Fruit fly (Drosophila melanogaster) whole organism, embryonic: Measurements from ENCODE around the gene CG5592.

Experiments used
- B-H1 ChIP-seq: fragments of 200-800 bp; sonication (Bioruptor generic); IDR thresholded peaks from 3 replicates; pipeline ENCODE4 v1.3.6; 2022; ENCODE audit warnings: missing biosample characterization, missing genetic modification characterization
- Bgb ChIP-seq: fragments of 200-800 bp; sonication (Bioruptor generic); IDR thresholded peaks from 2 replicates; pipeline ENCODE4 v1.3.6; 2022; ENCODE audit warnings: missing biosample characterization, missing genetic modification characterization; ENCODE audit not compliant: partially characterized antibody
- Blimp-1 ChIP-seq: fragments of 200-800 bp; sonication (Bioruptor generic); optimal IDR thresholded peaks from 3 replicates; lab custom pipeline; 2018; ENCODE audit warnings: missing biosample characterization, missing genetic modification characterization, mild to moderate bottlenecking, moderate library complexity, missing genetic modification reagents
- CG10431 ChIP-seq: fragments of 200-800 bp; sonication (Bioruptor generic); optimal IDR thresholded peaks from 3 replicates; lab custom pipeline; 2018; ENCODE audit warnings: missing biosample characterization, mild to moderate bottlenecking, missing genetic modification characterization
- CG10565 ChIP-seq: fragments of 200-800 bp; sonication (Bioruptor generic); optimal IDR thresholded peaks from 3 replicates; lab custom pipeline; 2016; ENCODE audit warnings: missing biosample characterization, mild to moderate bottlenecking, missing genetic modification characterization
- CG12071 ChIP-seq: fragments of 200-800 bp; sonication (Bioruptor generic); optimal IDR thresholded peaks from 3 replicates; lab custom pipeline; 2018; ENCODE audit warnings: missing biosample characterization, mild to moderate bottlenecking, missing genetic modification characterization
- CG14014 ChIP-seq: fragments of 200-800 bp; sonication (Bioruptor generic); IDR thresholded peaks from 2 replicates; pipeline ENCODE4 v1.3.6; 2022; ENCODE audit warnings: missing biosample characterization, missing genetic modification characterization
- CG14441 ChIP-seq: fragments of 200-800 bp; sonication (Bioruptor generic); IDR thresholded peaks from 2 replicates; pipeline ENCODE4 v1.3.6; 2022; ENCODE audit warnings: missing biosample characterization, missing genetic modification characterization
- CG1603 ChIP-seq: fragments of 200-800 bp; sonication (Bioruptor generic); optimal IDR thresholded peaks from 2 replicates; lab custom pipeline; 2019; ENCODE audit warnings: missing biosample characterization, mild to moderate bottlenecking, missing genetic modification characterization, moderate library complexity
- CG16815 ChIP-seq: fragments of 200-800 bp; sonication (Bioruptor generic); optimal IDR thresholded peaks from 3 replicates; lab custom pipeline; 2017; ENCODE audit warnings: missing biosample characterization, mild to moderate bottlenecking, missing genetic modification characterization
- CG17328 ChIP-seq: fragments of 200-800 bp; sonication (Bioruptor generic); IDR thresholded peaks from 2 replicates; pipeline ENCODE4 v1.3.6; 2022; ENCODE audit warnings: missing biosample characterization, missing genetic modification characterization
- CG17385 ChIP-seq: fragments of 200-800 bp; sonication (Bioruptor generic); optimal IDR thresholded peaks from 3 replicates; lab custom pipeline; 2018; ENCODE audit warnings: missing biosample characterization, mild to moderate bottlenecking, missing genetic modification characterization
- CG17802 ChIP-seq: fragments of 200-800 bp; sonication (Bioruptor generic); optimal IDR thresholded peaks from 2 replicates; lab custom pipeline; 2018; ENCODE audit warnings: missing biosample characterization, mild to moderate bottlenecking, missing genetic modification characterization, moderate library complexity
- CG18619 ChIP-seq: fragments of 200-800 bp; sonication (Bioruptor generic); optimal IDR thresholded peaks from 3 replicates; lab custom pipeline; 2017; ENCODE audit warnings: missing biosample characterization, mild to moderate bottlenecking, missing genetic modification characterization
- CG3726 ChIP-seq: fragments of 200-800 bp; sonication (Bioruptor generic); IDR thresholded peaks from 3 replicates; pipeline ENCODE4, ENCODE4 v1.3.6; 2022; ENCODE audit warnings: missing biosample characterization, missing genetic modification characterization
- CG3995 ChIP-seq: fragments of 200-800 bp; sonication (Bioruptor generic); optimal IDR thresholded peaks from 3 replicates; lab custom pipeline; 2016; ENCODE audit warnings: missing biosample characterization, missing genetic modification characterization
- CG6765 ChIP-seq: fragments of 200-800 bp; sonication (Bioruptor generic); optimal IDR thresholded peaks from 3 replicates; lab custom pipeline; 2017; ENCODE audit warnings: missing biosample characterization, mild to moderate bottlenecking, missing genetic modification characterization
- CG8089 ChIP-seq: fragments of 200-800 bp; sonication (Bioruptor generic); optimal IDR thresholded peaks from 3 replicates; lab custom pipeline; 2016; ENCODE audit warnings: missing biosample characterization, missing genetic modification characterization
- CG8944 ChIP-seq: fragments of 200-800 bp; sonication (Bioruptor generic); optimal IDR thresholded peaks from 3 replicates; lab custom pipeline; 2016; ENCODE audit warnings: missing biosample characterization, missing genetic modification characterization
- Doc2 ChIP-seq: fragments of 200-800 bp; sonication (Bioruptor generic); IDR thresholded peaks from 2 replicates; pipeline ENCODE4 v1.3.6; 2022; ENCODE audit warnings: missing biosample characterization, missing genetic modification characterization
- Fer2 ChIP-seq: fragments of 200-800 bp; sonication (Bioruptor generic); optimal IDR thresholded peaks from 2 replicates; lab custom pipeline; 2018; ENCODE audit warnings: missing biosample characterization, mild to moderate bottlenecking, missing genetic modification characterization, moderate library complexity
- GATAe ChIP-seq: fragments of 200-800 bp; sonication (Bioruptor generic); conservative IDR thresholded peaks from 2 replicates; pipeline ENCODE4 v1.3.6; 2022; ENCODE audit warnings: missing biosample characterization, missing genetic modification characterization
- H2.0 ChIP-seq: fragments of 200-800 bp; sonication (Bioruptor generic); IDR thresholded peaks from 2 replicates; pipeline ENCODE4 v1.3.6; 2022; ENCODE audit warnings: missing biosample characterization, missing genetic modification characterization
- Hmr ChIP-seq: fragments of 200-800 bp; sonication (Bioruptor generic); optimal IDR thresholded peaks from 3 replicates; lab custom pipeline; 2017; ENCODE audit warnings: mild to moderate bottlenecking, missing biosample characterization, missing genetic modification reagents, missing genetic modification characterization
- Hmx ChIP-seq: fragments of 200-800 bp; sonication (Bioruptor generic); optimal IDR thresholded peaks from 2 replicates; lab custom pipeline; 2016; ENCODE audit warnings: missing biosample characterization, missing genetic modification characterization
- Lhr ChIP-seq: fragments of 200-800 bp; sonication (Bioruptor generic); optimal IDR thresholded peaks from 3 replicates; lab custom pipeline; 2017; ENCODE audit warnings: mild to moderate bottlenecking, missing biosample characterization, missing genetic modification reagents, missing genetic modification characterization
- Mrtf ChIP-seq: fragments of 200-800 bp; sonication (Bioruptor generic); IDR thresholded peaks from 3 replicates; pipeline ENCODE4 v1.3.6; 2022; ENCODE audit warnings: missing biosample characterization, missing genetic modification characterization
- Myb ChIP-seq: fragments of 200-800 bp; sonication (Bioruptor generic); optimal IDR thresholded peaks from 2 replicates; lab custom pipeline; 2016; ENCODE audit warnings: missing biosample characterization, missing genetic modification characterization
- NC2β ChIP-seq: fragments of 200-800 bp; sonication (Bioruptor generic); optimal IDR thresholded peaks from 2 replicates; lab custom pipeline; 2016; ENCODE audit warnings: missing biosample characterization, missing genetic modification characterization
- NFAT ChIP-seq: fragments of 200-800 bp; sonication (Bioruptor generic); IDR thresholded peaks from 2 replicates; pipeline ENCODE4 v1.3.6; 2022; ENCODE audit warnings: missing biosample characterization, missing genetic modification characterization
- ara ChIP-seq: fragments of 200-800 bp; sonication (Bioruptor generic); IDR thresholded peaks from 2 replicates; pipeline ENCODE4 v1.3.6; 2022; ENCODE audit warnings: missing biosample characterization, missing genetic modification characterization
- ato ChIP-seq: fragments of 200-800 bp; sonication (Bioruptor generic); IDR thresholded peaks from 2 replicates; pipeline ENCODE4 v1.3.6; 2022; ENCODE audit warnings: missing biosample characterization, missing genetic modification characterization; ENCODE audit not compliant: partially characterized antibody
- ci ChIP-seq: fragments of 200-800 bp; sonication (Bioruptor generic); IDR thresholded peaks from 3 replicates; pipeline ENCODE4 v1.3.6; 2022; ENCODE audit warnings: missing biosample characterization, missing genetic modification characterization
- crc ChIP-seq: fragments of 200-800 bp; sonication (Bioruptor generic); optimal IDR thresholded peaks from 2 replicates; lab custom pipeline; 2016; ENCODE audit warnings: missing biosample characterization, missing genetic modification characterization
- da ChIP-seq: fragments of 200-800 bp; sonication (Bioruptor generic); optimal IDR thresholded peaks from 2 replicates; lab custom pipeline; 2016; ENCODE audit warnings: missing biosample characterization, missing genetic modification characterization
- emc ChIP-seq: fragments of 200-800 bp; sonication (Bioruptor generic); optimal IDR thresholded peaks from 2 replicates; lab custom pipeline; 2016; ENCODE audit warnings: missing biosample characterization, missing genetic modification characterization
- grn ChIP-seq: fragments of 200-800 bp; sonication (Bioruptor generic); optimal IDR thresholded peaks from 3 replicates; lab custom pipeline; 2017; ENCODE audit warnings: missing biosample characterization, missing genetic modification characterization
- hb ChIP-seq: fragments of 200-800 bp; sonication (Bioruptor generic); IDR thresholded peaks from 3 replicates; pipeline ENCODE4 v1.3.6; 2022; ENCODE audit warnings: missing biosample characterization, missing genetic modification characterization; ENCODE audit not compliant: partially characterized antibody
- jumu ChIP-seq: fragments of 200-800 bp; sonication (Bioruptor generic); optimal IDR thresholded peaks from 3 replicates; lab custom pipeline; 2016; ENCODE audit warnings: missing biosample characterization, missing genetic modification characterization
- kni ChIP-seq: fragments of 200-800 bp; sonication (Bioruptor generic); optimal IDR thresholded peaks from 3 replicates; lab custom pipeline; 2017; ENCODE audit warnings: mild to moderate bottlenecking, missing biosample characterization, missing genetic modification reagents, missing genetic modification characterization
- nau ChIP-seq: fragments of 200-800 bp; sonication (Bioruptor generic); optimal IDR thresholded peaks from 3 replicates; lab custom pipeline; 2017; ENCODE audit warnings: missing biosample characterization, mild to moderate bottlenecking, missing genetic modification characterization, missing genetic modification reagents
- onecut ChIP-seq: fragments of 200-800 bp; sonication (Bioruptor generic); IDR thresholded peaks from 2 replicates; pipeline ENCODE4 v1.3.6; 2022; ENCODE audit warnings: missing biosample characterization, missing genetic modification characterization
- pan ChIP-seq, 4 experiments: fragments of >200 bp in 3 of 4; fragments of 200-800 bp in 1 of 4; sonication (Bioruptor generic) in 1 of 4; optimal IDR thresholded peaks in 3 of 4; IDR thresholded peaks in 1 of 4; 2 replicates each; pipeline versions ENCODE4 v1.3.6 to Lab custom; 2017 to 2022; ENCODE audit warnings: missing biosample characterization in 2 of 4, missing genetic modification characterization in 2 of 4, mixed read lengths in 1 of 4
- repo ChIP-seq: fragments of 200-800 bp; sonication (Bioruptor generic); optimal IDR thresholded peaks from 2 replicates; lab custom pipeline; 2016; ENCODE audit warnings: missing biosample characterization, missing genetic modification characterization
- sr ChIP-seq: fragments of 200-800 bp; sonication (Bioruptor generic); IDR thresholded peaks from 3 replicates; pipeline ENCODE4 v1.3.6; 2022; ENCODE audit warnings: missing biosample characterization, missing genetic modification characterization
- twi ChIP-seq: fragments of 200-800 bp; optimal IDR thresholded peaks from 2 replicates; lab custom pipeline; 2019; ENCODE audit warnings: missing biosample characterization, mild to moderate bottlenecking, missing genetic modification characterization, moderate library complexity

CG5592 gene

DNA sequence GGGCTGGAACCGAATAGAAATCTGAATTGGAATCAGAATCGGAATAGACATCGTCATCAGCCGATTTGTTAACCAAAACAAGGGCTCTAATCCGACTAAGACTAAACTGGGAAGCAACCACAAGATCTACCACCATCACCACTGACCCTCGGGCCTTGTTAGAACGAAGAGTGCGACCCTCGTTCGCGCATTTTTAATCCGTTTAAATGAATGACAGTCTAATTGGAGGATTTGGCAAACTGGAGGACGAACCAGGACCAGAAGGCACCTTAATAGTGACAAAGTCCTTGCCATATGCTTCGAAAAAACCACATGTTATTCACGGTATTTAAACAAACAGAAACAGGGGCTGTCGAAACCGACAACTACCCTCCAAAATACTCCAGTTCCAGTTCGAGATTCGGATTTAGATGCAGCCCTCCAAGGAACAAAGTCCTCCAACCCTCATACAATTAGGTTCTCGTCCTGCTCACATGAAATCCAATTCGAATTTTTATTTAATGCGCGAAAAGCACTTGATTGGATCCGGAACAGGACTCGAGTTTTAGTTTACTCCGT lies 18.6 kb upstream of the CG5592 start (continued):
- no peak for TF ChIP-seq Myb (GFP tag; lab: Kevin White, UChicago)

DNA sequence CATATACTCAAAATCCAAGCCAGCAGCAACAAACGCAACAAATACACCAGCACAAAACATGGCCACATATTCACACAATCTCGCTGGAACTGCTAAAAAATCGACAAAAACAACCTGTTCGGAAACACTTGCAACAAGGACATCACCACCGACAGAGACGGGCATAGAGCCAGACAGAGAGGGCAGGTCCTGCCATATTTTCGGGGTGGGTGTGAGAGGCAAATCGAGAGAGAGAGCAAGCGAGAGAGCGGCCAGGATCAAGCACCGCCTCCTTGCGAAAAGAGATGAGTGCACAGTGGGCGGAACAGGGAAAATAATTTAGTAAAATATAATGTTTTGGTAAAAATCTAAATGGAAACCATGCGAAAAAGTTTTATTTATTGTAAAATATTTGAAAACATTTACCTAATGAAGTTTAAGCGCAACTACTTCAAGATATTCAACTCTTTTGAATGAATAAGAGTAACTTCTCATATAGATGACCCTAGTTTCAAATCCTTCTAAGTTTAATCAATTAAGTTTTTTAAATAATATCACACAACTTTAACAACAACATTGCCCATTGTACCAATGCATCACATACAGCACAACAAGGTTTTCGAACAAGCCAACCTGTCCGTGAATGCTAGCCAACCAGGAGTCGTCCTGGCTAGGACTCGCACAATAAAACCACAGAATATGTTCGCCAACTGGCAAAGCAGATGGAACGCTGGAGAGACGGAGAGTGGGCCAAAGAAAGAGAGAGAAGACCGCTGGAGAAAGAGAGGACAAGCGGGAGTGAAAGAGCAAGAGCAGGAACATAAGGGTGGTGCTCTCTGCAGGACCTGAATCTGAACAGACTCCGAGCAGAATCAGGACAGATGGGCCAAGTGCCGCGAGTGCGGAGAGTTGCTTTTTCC lies 15.9 kb upstream of the CG5592 start:
- TF ChIP-seq repo (no peak), CG14441 (no peak), Lhr (peak; percentile 16), NFAT (GFP tag; lab: Robert Waterston, UW) (no peak), GATAe (no peak), B-H1 (no peak), CG17328 (peak; percentile 75), CG10431 (no peak), Blimp-1 (GFP tag; lab: Kevin White, UChicago) (no peak), CG10565 (GFP tag; lab: Kevin White, UChicago) (no peak), jumu (peak; percentile 47), Fer2 (tag; lab: Kevin White, UChicago) (no peak), twi (tag; lab: Kevin White, UChicago) (peak; percentile 29), CG3726 (no peak), CG6765 (GFP tag; lab: Kevin White, UChicago) (no peak), ara (no peak), Hmr (peak; percentile 60), CG8089 (GFP tag; lab: Kevin White, UChicago) (peak; percentile 7), H2.0 (GFP tag; lab: Robert Waterston, UW) (peak; percentile 44; the same call in 1 of the 2 replicates), CG14014 (peak; percentile 49; the same call in 1 of the 2 replicates), NC2β (GFP tag; lab: Kevin White, UChicago) (peak; percentile 59), CG12071 (GFP tag; lab: Kevin White, UChicago) (no peak), Mrtf (GFP tag; lab: Robert Waterston, UW) (no peak), kni (GFP tag; lab: Kevin White, UChicago) (no peak), da (GFP tag; lab: Kevin White, UChicago) (no peak), grn (GFP tag; lab: Kevin White, UChicago) (no peak), CG1603 (tag; lab: Kevin White, UChicago) (peak; percentile 13), nau (GFP tag; lab: Kevin White, UChicago) (no peak), CG18619 (peak; percentile 54), sr (GFP tag; lab: Robert Waterston, UW) (no peak), crc (GFP tag; lab: Kevin White, UChicago) (peak; percentile 36), Doc2 (GFP tag; lab: Robert Waterston, UW) (no peak), CG3995 (GFP tag; lab: Kevin White, UChicago) (no peak), hb (GFP tag; lab: Robert Waterston, UW) (no peak), emc (GFP tag; lab: Kevin White, UChicago) (no peak), pan (optimal IDR thresholded peaks at IDR 0.05; lab: Kevin White, UChicago) (no peak), pan (GFP tag; optimal IDR thresholded peaks at IDR 0.05 in 1 of 2, IDR thresholded peaks at IDR 0.05 in 1 of 2) (peak in 1 of 2 experiments; percentile 41), onecut (GFP tag; lab: Robert Waterston, UW) (peak; percentile 31; the same call in 1 of the 2 replicates), CG17802 (tag; lab: Kevin White, UChicago) (no peak), Hmx (GFP tag; lab: Kevin White, UChicago) (no peak), CG17385 (GFP tag; lab: Kevin White, UChicago) (peak; percentile 64), Bgb (GFP tag; lab: Robert Waterston, UW) (no peak), CG16815 (GFP tag; lab: Kevin White, UChicago) (peak; percentile 45), ci (peak; percentile 66; the same call in 2 of the 3 replicates), CG8944 (GFP tag; lab: Kevin White, UChicago) (peak; percentile 41), ato (GFP tag; lab: Robert Waterston, UW) (no peak)
